In the genomic region with DNA sequence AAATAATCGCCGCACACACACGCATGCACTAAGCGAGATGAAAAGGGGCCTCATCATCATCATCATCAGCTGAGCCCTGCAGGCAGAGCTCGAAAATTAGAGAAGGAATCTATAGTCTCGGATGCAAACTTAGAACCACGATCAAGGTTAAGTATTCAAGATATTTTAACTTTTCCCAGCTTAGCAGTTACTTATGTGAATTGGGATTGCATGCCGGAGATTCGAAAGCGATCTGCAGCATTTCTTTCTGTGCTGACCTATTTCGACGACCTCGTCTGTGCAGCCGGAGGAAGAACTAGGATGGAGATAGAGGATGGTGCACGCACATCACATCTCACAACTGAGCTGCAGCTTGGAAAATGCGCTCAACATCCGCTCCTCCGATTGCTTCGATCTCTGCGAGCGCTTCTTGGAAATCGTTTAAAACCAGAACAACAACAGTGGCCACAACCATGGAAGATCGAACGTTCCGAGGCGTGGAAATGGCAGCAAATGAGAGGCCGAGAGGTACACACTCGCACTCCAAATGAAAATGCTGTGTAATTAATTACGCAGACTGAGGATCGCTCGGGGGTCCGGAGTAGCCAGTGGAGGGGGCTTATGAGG, we compare ENCODE assay signal across 1 fruit fly cellular context.
TF ChIP-seq lines count a peak whose summit lies in the region.

No protein-coding gene starts in this region.

TF ChIP-seq in whole organism, embryonic, 481 proteins besides CTCF, POLR2A, EP300 and RAD21 (continued from another document and continues in another):
- TF ChIP-seq Fer2 (tag; optimal IDR thresholded peaks at IDR 0.05; lab: Kevin White, UChicago) (no peak), CG17912 (GFP tag; optimal IDR thresholded peaks at IDR 0.05; lab: Kevin White, UChicago) (no peak), ci (GFP tag; IDR thresholded peaks at IDR 0.05; lab: Robert Waterston, UW) (peak; percentile 83), chm (GFP tag; IDR thresholded peaks at IDR 0.05; lab: Robert Waterston, UW) (peak; percentile 81; the same call in 1 of the 2 replicates), Gug (GFP tag; IDR thresholded peaks at IDR 0.05; lab: Robert Waterston, UW) (peak; percentile 63; the same call in 2 of the 4 replicates), gfzf (GFP tag; optimal IDR thresholded peaks at IDR 0.05; lab: Kevin White, UChicago) (no peak), tx (GFP tag; optimal IDR thresholded peaks at IDR 0.05; lab: Kevin White, UChicago) (peak; percentile 37), grn (GFP tag; optimal IDR thresholded peaks at IDR 0.05; lab: Kevin White, UChicago) (no peak), CG3995 (GFP tag; optimal IDR thresholded peaks at IDR 0.05; lab: Kevin White, UChicago) (no peak), CG7839 (tag; optimal IDR thresholded peaks at IDR 0.05; lab: Kevin White, UChicago) (peak; percentile 67), B-H2 (GFP tag; optimal IDR thresholded peaks at IDR 0.05; lab: Kevin White, UChicago) (no peak), az2 (GFP tag; optimal IDR thresholded peaks at IDR 0.05; lab: Kevin White, UChicago) (peak; percentile 51), caup (GFP tag; optimal IDR thresholded peaks at IDR 0.05; lab: Kevin White, UChicago; ENCODE audit: severe bottlenecking) (no peak), CG1792 (GFP tag; optimal IDR thresholded peaks at IDR 0.05; lab: Kevin White, UChicago) (no peak), CG12744 (GFP tag; optimal IDR thresholded peaks at IDR 0.05; lab: Kevin White, UChicago) (no peak), CG12659 (GFP tag; optimal IDR thresholded peaks at IDR 0.05; lab: Kevin White, UChicago) (no peak), CG17186 (GFP tag; optimal IDR thresholded peaks at IDR 0.05; lab: Kevin White, UChicago) (peak; percentile 43), scrt (GFP tag; optimal IDR thresholded peaks at IDR 0.05; lab: Kevin White, UChicago) (no peak), zfh1 (GFP tag; IDR thresholded peaks at IDR 0.05; lab: Robert Waterston, UW) (peak; percentile 94), Med (GFP tag; lab: Kevin White, UChicago) (peak; percentile 85), Nf-YA (GFP tag; IDR thresholded peaks at IDR 0.05; lab: Robert Waterston, UW) (0 out of 2 replicates have a peak, but pooled peaks have one; percentile 26), Hand (GFP tag; optimal IDR thresholded peaks at IDR 0.05; lab: Kevin White, UChicago) (no peak), CG18011 (GFP tag; optimal IDR thresholded peaks at IDR 0.05; lab: Kevin White, UChicago) (no peak), stwl (tag; optimal IDR thresholded peaks at IDR 0.05; lab: Kevin White, UChicago) (peak; percentile 57), CG8281 (tag; optimal IDR thresholded peaks at IDR 0.05; lab: Kevin White, UChicago) (no peak), CG4282 (GFP tag; optimal IDR thresholded peaks at IDR 0.05; lab: Kevin White, UChicago) (no peak), kni (GFP tag; optimal IDR thresholded peaks at IDR 0.05; lab: Kevin White, UChicago) (peak; percentile 20), HmgZ (tag; optimal IDR thresholded peaks at IDR 0.05; lab: Kevin White, UChicago) (no peak), z (GFP tag; IDR thresholded peaks at IDR 0.05; lab: Robert Waterston, UW) (no peak), tup (GFP tag; optimal IDR thresholded peaks at IDR 0.05; lab: Kevin White, UChicago) (peak; percentile 35), CG3163 (GFP tag; optimal IDR thresholded peaks at IDR 0.05; lab: Kevin White, UChicago) (no peak), unc-4 (GFP tag; IDR thresholded peaks at IDR 0.05; lab: Robert Waterston, UW; ENCODE audit: partially characterized antibody) (no peak), Mrtf (GFP tag; IDR thresholded peaks at IDR 0.05; lab: Robert Waterston, UW) (0 out of 3 replicates have a peak, but pooled peaks have one; percentile 23), btn (GFP tag; optimal IDR thresholded peaks at IDR 0.05; lab: Kevin White, UChicago) (peak; percentile 71), fd3F (GFP tag; optimal IDR thresholded peaks at IDR 0.05; lab: Kevin White, UChicago) (no peak), Rx (GFP tag; IDR thresholded peaks at IDR 0.05; lab: Robert Waterston, UW) (peak; percentile 52; the same call in 1 of the 2 replicates), aop (GFP tag; IDR thresholded peaks at IDR 0.05; lab: Robert Waterston, UW) (peak; percentile 65), her (GFP tag; optimal IDR thresholded peaks at IDR 0.05; lab: Kevin White, UChicago) (peak; percentile 48), Optix (GFP tag; IDR thresholded peaks at IDR 0.05; lab: Robert Waterston, UW) (peak; percentile 72; the same call in 2 of the 3 replicates), tio (GFP tag; optimal IDR thresholded peaks at IDR 0.05; lab: Kevin White, UChicago) (peak; percentile 32), sug (tag; optimal IDR thresholded peaks at IDR 0.05; lab: Kevin White, UChicago) (no peak), CG13123 (GFP tag; optimal IDR thresholded peaks at IDR 0.05; lab: Kevin White, UChicago) (no peak), schlank (tag; optimal IDR thresholded peaks at IDR 0.05; lab: Kevin White, UChicago) (no peak), CG16863 (GFP tag; optimal IDR thresholded peaks at IDR 0.05; lab: Kevin White, UChicago) (peak; percentile 59), pfk (GFP tag; optimal IDR thresholded peaks at IDR 0.05; lab: Kevin White, UChicago) (no peak), peb (GFP tag; IDR thresholded peaks at IDR 0.05; lab: Robert Waterston, UW) (0 out of 2 replicates have a peak, but pooled peaks have one; percentile 25), CG30431 (GFP tag; optimal IDR thresholded peaks at IDR 0.05; lab: Kevin White, UChicago) (peak; percentile 85), lab (GFP tag; optimal IDR thresholded peaks at IDR 0.05; lab: Kevin White, UChicago) (no peak), tap (tag; optimal IDR thresholded peaks at IDR 0.05; lab: Kevin White, UChicago) (no peak), CG17361 (GFP tag; IDR thresholded peaks at IDR 0.05; lab: Robert Waterston, UW) (peak; percentile 66; the same call in 2 of the 3 replicates), Adf1 (GFP tag; IDR thresholded peaks at IDR 0.05; lab: Robert Waterston, UW) (no peak), nom (GFP tag; optimal IDR thresholded peaks at IDR 0.05; lab: Kevin White, UChicago) (peak; percentile 55), Hmr (GFP tag; optimal IDR thresholded peaks at IDR 0.05; lab: Kevin White, UChicago) (no peak), cas (GFP tag; IDR thresholded peaks at IDR 0.05; lab: Robert Waterston, UW) (no peak), ap (GFP tag; IDR thresholded peaks at IDR 0.05; lab: Robert Waterston, UW) (no peak), Eip74EF (GFP tag; optimal IDR thresholded peaks at IDR 0.05; lab: Kevin White, UChicago) (no peak), sens (GFP tag; lab: Kevin White, UChicago) (peak; percentile 97), C15 (GFP tag; IDR thresholded peaks at IDR 0.05; lab: Robert Waterston, UW) (no peak), Trl (optimal IDR thresholded peaks at IDR 0.05; lab: Kevin White, UChicago) (no peak), Trl (GFP tag; optimal IDR thresholded peaks at IDR 0.05; lab: Kevin White, UChicago) (peak; percentile 76), emc (GFP tag; optimal IDR thresholded peaks at IDR 0.05; lab: Kevin White, UChicago) (no peak), CG2889 (GFP tag; IDR thresholded peaks at IDR 0.05; lab: Robert Waterston, UW) (no peak), insv (GFP tag; optimal IDR thresholded peaks at IDR 0.05; lab: Kevin White, UChicago) (no peak), CG12155 (GFP tag; optimal IDR thresholded peaks at IDR 0.05; lab: Kevin White, UChicago) (peak; percentile 41), bigmax (GFP tag; optimal IDR thresholded peaks at IDR 0.05; lab: Kevin White, UChicago) (no peak), Max (GFP tag; optimal IDR thresholded peaks at IDR 0.05; lab: Kevin White, UChicago) (peak; percentile 38), CG34422 (GFP tag; IDR thresholded peaks at IDR 0.05; lab: Robert Waterston, UW) (no peak; the same call in 2 of the 3 replicates), Lpt (GFP tag; optimal IDR thresholded peaks at IDR 0.05; lab: Kevin White, UChicago) (no peak), trem (tag; optimal IDR thresholded peaks at IDR 0.05; lab: Kevin White, UChicago) (peak; percentile 81), Bgb (GFP tag; IDR thresholded peaks at IDR 0.05; lab: Robert Waterston, UW; ENCODE audit: partially characterized antibody) (no peak), CG6813 (GFP tag; optimal IDR thresholded peaks at IDR 0.05; lab: Kevin White, UChicago) (peak; percentile 58), gsb (GFP tag; IDR thresholded peaks at IDR 0.05; lab: Robert Waterston, UW) (no peak), CG1647 (GFP tag; optimal IDR thresholded peaks at IDR 0.05; lab: Kevin White, UChicago) (peak; percentile 27), ewg (GFP tag; optimal IDR thresholded peaks at IDR 0.05; lab: Kevin White, UChicago) (no peak), Bdp1 (GFP tag; optimal IDR thresholded peaks at IDR 0.05; lab: Kevin White, UChicago) (peak; percentile 40), CG6683 (GFP tag; optimal IDR thresholded peaks at IDR 0.05; lab: Kevin White, UChicago) (no peak), Taf1 (GFP tag; IDR thresholded peaks at IDR 0.05; lab: Robert Waterston, UW) (no peak), YL-1 (GFP tag; optimal IDR thresholded peaks at IDR 0.05; lab: Kevin White, UChicago) (no peak), croc (GFP tag; conservative IDR thresholded peaks at IDR 0.05; lab: Robert Waterston, UW) (peak; percentile 71), Rfx (GFP tag; IDR thresholded peaks at IDR 0.05; lab: Robert Waterston, UW) (no peak), zf30C (GFP tag; optimal IDR thresholded peaks at IDR 0.05; lab: Kevin White, UChicago) (no peak), CG2712 (tag; optimal IDR thresholded peaks at IDR 0.05; lab: Kevin White, UChicago) (peak; percentile 89), CG6765 (GFP tag; optimal IDR thresholded peaks at IDR 0.05; lab: Kevin White, UChicago) (no peak), CG1832 (GFP tag; optimal IDR thresholded peaks at IDR 0.05; lab: Kevin White, UChicago) (no peak), CG13624 (GFP tag; optimal IDR thresholded peaks at IDR 0.05; lab: Kevin White, UChicago) (peak; percentile 11), ham (GFP tag; IDR thresholded peaks at IDR 0.05; lab: Robert Waterston, UW) (no peak), CG10267 (tag; optimal IDR thresholded peaks at IDR 0.05; lab: Kevin White, UChicago) (peak; percentile 83), CG13424 (tag; optimal IDR thresholded peaks at IDR 0.05; lab: Kevin White, UChicago) (peak; percentile 45), inv (GFP tag; IDR thresholded peaks at IDR 0.05; lab: Robert Waterston, UW; ENCODE audit: partially characterized antibody) (no peak), Ssrp (tag; optimal IDR thresholded peaks at IDR 0.05; lab: Kevin White, UChicago) (peak; percentile 61), CG10147 (GFP tag; optimal IDR thresholded peaks at IDR 0.05; lab: Kevin White, UChicago) (no peak), CG8089 (GFP tag; optimal IDR thresholded peaks at IDR 0.05; lab: Kevin White, UChicago) (peak; percentile 70), CG9609 (GFP tag; optimal IDR thresholded peaks at IDR 0.05; lab: Kevin White, UChicago) (peak; percentile 54), dpn (GFP tag; optimal IDR thresholded peaks at IDR 0.05; lab: Kevin White, UChicago) (peak; percentile 23 to 52), CG15601 (tag; optimal IDR thresholded peaks at IDR 0.05; lab: Kevin White, UChicago) (peak; percentile 56), CG4820 (GFP tag; optimal IDR thresholded peaks at IDR 0.05; lab: Kevin White, UChicago) (peak; percentile 64), Awh (GFP tag; IDR thresholded peaks at IDR 0.05; lab: Robert Waterston, UW) (peak; percentile 66), mld (GFP tag; IDR thresholded peaks at IDR 0.05; lab: Robert Waterston, UW; ENCODE audit: partially characterized antibody) (no peak), CG14050 (GFP tag; IDR thresholded peaks at IDR 0.05; lab: Robert Waterston, UW) (no peak), knrl (GFP tag; IDR thresholded peaks at IDR 0.05; lab: Robert Waterston, UW; ENCODE audit: partially characterized antibody) (no peak), crp (GFP tag; optimal IDR thresholded peaks at IDR 0.05; lab: Kevin White, UChicago) (peak in 1 of 2 experiments; percentile 18), CG11504 (tag; optimal IDR thresholded peaks at IDR 0.05; lab: Kevin White, UChicago) (peak; percentile 30), lmd (GFP tag; IDR thresholded peaks at IDR 0.05; lab: Robert Waterston, UW) (no peak), Nf-YC (tag; optimal IDR thresholded peaks at IDR 0.05; lab: Kevin White, UChicago) (no peak), bab2 (GFP tag; optimal IDR thresholded peaks at IDR 0.05; lab: Kevin White, UChicago) (peak; percentile 58), CG1233 (GFP tag; optimal IDR thresholded peaks at IDR 0.05; lab: Kevin White, UChicago) (peak; percentile 62), E2f1 (GFP tag; IDR thresholded peaks at IDR 0.05; lab: Robert Waterston, UW) (peak; percentile 28; the same call in 1 of the 2 replicates), Myb (GFP tag; optimal IDR thresholded peaks at IDR 0.05; lab: Kevin White, UChicago) (peak; percentile 12), CG2116 (GFP tag; optimal IDR thresholded peaks at IDR 0.05; lab: Kevin White, UChicago) (peak; percentile 23), salm (tag; optimal IDR thresholded peaks at IDR 0.05; lab: Kevin White, UChicago) (no peak), sima (GFP tag; optimal IDR thresholded peaks at IDR 0.05; lab: Kevin White, UChicago) (no peak), danr (GFP tag; IDR thresholded peaks at IDR 0.05; lab: Robert Waterston, UW) (no peak), Oaz (GFP tag; IDR thresholded peaks at IDR 0.05; lab: Robert Waterston, UW) (no peak), CG3847 (GFP tag; IDR thresholded peaks at IDR 0.05; lab: Robert Waterston, UW) (0 out of 2 replicates have a peak, but pooled peaks have one; percentile 12), slbo (GFP tag; IDR thresholded peaks at IDR 0.05; lab: Robert Waterston, UW) (no peak), CG30403 (GFP tag; optimal IDR thresholded peaks at IDR 0.05; lab: Kevin White, UChicago) (peak; percentile 21), CG11560 (tag; IDR thresholded peaks at IDR 0.05; lab: Robert Waterston, UW) (no peak), seq (GFP tag; IDR thresholded peaks at IDR 0.05; lab: Robert Waterston, UW) (no peak), CG8478 (optimal IDR thresholded peaks at IDR 0.05; lab: Kevin White, UChicago) (no peak), CG17829 (tag; optimal IDR thresholded peaks at IDR 0.05; lab: Kevin White, UChicago) (peak; percentile 85), Blimp-1 (GFP tag; optimal IDR thresholded peaks at IDR 0.05; lab: Kevin White, UChicago) (peak; percentile 33), sisA (GFP tag; IDR thresholded peaks at IDR 0.05; lab: Robert Waterston, UW) (peak; percentile 59), NfI (GFP tag; optimal IDR thresholded peaks at IDR 0.05; lab: Kevin White, UChicago) (no peak), MESR4 (GFP tag; optimal IDR thresholded peaks at IDR 0.05; lab: Kevin White, UChicago) (no peak), Kr (GFP tag; optimal IDR thresholded peaks at IDR 0.05; lab: Kevin White, UChicago) (no peak), CG34376 (GFP tag; optimal IDR thresholded peaks at IDR 0.05; lab: Kevin White, UChicago) (no peak), tin (GFP tag; optimal IDR thresholded peaks at IDR 0.05; lab: Kevin White, UChicago) (peak; percentile 69)
